Worm (Caenorhabditis elegans) whole organism, mixed stage, embryonic: ENCODE results near the gene F11F1.1.

Experiments used
- blmp-1 ChIP-seq: fragments of 150-350 bp; optimal IDR thresholded peaks from 2 replicates; lab custom pipeline; 2014; ENCODE audit warnings: missing biosample characterization, missing genetic modification characterization
- ceh-43 ChIP-seq: fragments of 200-800 bp; sonication (Bioruptor generic); optimal IDR thresholded peaks from 2 replicates; lab custom pipeline; 2018; ENCODE audit warnings: mild to moderate bottlenecking, missing genetic modification characterization, moderate library complexity, missing compliant biosample characterization
- elt-3 ChIP-seq: fragments of 150-350 bp; optimal IDR thresholded peaks from 2 replicates; lab custom pipeline; 2014; ENCODE audit warnings: missing biosample characterization, missing genetic modification characterization
- hlh-1 ChIP-seq: fragments of 150-350 bp; optimal IDR thresholded peaks from 2 replicates; lab custom pipeline; 2014; ENCODE audit warnings: missing biosample characterization, missing genetic modification reagents, missing genetic modification characterization
- lin-13 ChIP-seq: fragments of 150-350 bp; optimal IDR thresholded peaks from 2 replicates; lab custom pipeline; 2014; ENCODE audit warnings: missing biosample characterization, missing genetic modification characterization
- lsy-2 ChIP-seq: fragments of 150-350 bp; optimal IDR thresholded peaks from 2 replicates; lab custom pipeline; 2014; ENCODE audit warnings: missing biosample characterization, missing genetic modification characterization
- mab-5 ChIP-seq: fragments of 150-350 bp; optimal IDR thresholded peaks from 2 replicates; lab custom pipeline; 2014; ENCODE audit warnings: missing biosample characterization, missing genetic modification characterization
- nhr-2 ChIP-seq: fragments of 150-350 bp; optimal IDR thresholded peaks from 2 replicates; lab custom pipeline; 2014; ENCODE audit warnings: missing biosample characterization, missing genetic modification characterization
- nhr-28 ChIP-seq: fragments of 150-350 bp; optimal IDR thresholded peaks from 2 replicates; lab custom pipeline; 2014; ENCODE audit warnings: missing biosample characterization, missing genetic modification characterization
- nhr-76 ChIP-seq: sonication (generic microtip); optimal IDR thresholded peaks from 2 replicates; lab custom pipeline; 2017; ENCODE audit warnings: missing biosample characterization, missing genetic modification characterization
- unc-39 ChIP-seq: fragments of 150-350 bp; optimal IDR thresholded peaks from 2 replicates; lab custom pipeline; 2014; ENCODE audit warnings: missing biosample characterization, missing genetic modification characterization
- ztf-11 ChIP-seq: fragments of 150-350 bp; optimal IDR thresholded peaks from 2 replicates; lab custom pipeline; 2014; ENCODE audit warnings: missing biosample characterization, missing genetic modification characterization

DNA sequence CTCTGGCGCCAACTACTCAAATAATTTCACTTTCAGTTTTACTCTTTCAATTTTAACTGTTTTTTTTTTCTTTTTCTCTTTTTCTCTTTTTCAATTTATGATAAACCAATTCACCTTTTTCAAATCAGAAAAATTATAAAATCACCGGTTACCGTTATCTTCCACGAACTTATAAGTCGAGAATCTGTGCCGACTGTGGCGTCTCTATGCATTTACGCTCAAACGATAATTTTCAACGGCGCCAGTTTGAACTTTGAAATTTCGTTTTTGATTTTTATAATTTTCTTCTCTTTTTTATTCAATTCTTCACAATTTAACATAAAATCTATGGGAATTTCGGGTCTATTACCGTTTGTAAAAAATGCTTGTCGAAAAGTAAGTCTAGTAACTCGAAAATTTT lies 28.1 kb downstream of the F11F1.1 start, which contains the start of gene exo-1:
- TF ChIP-seq elt-3 (tag; lab: Kevin White, UChicago) (no peak), ceh-43 (GFP tag; lab: Kevin White, UChicago) (no peak), lsy-2 (peak; percentile 42), nhr-76 (tag; lab: Kevin White, UChicago) (no peak), lin-13 (tag; lab: Kevin White, UChicago) (no peak), nhr-28 (tag; lab: Kevin White, UChicago) (no peak), unc-39 (tag; lab: Kevin White, UChicago) (no peak), mab-5 (no peak), hlh-1 (tag; lab: Kevin White, UChicago) (no peak), ztf-11 (tag; lab: Kevin White, UChicago) (no peak), nhr-2 (tag; lab: Kevin White, UChicago) (no peak), blmp-1 (no peak)
